Fruit fly (Drosophila melanogaster) whole organism, embryonic: Measurements from ENCODE around the gene galene.
A peak's percentile ranks its signal among the peaks of the same experiment; 100 is the strongest.

ENCODE experiments used
- ATbp ChIP-seq: fragments of 200-800 bp; sonication (Bioruptor generic); optimal IDR thresholded peaks from 2 replicates; lab custom pipeline; 2017; ENCODE audit warnings: missing biosample characterization, mild to moderate bottlenecking, missing genetic modification characterization, missing genetic modification reagents
- Antp ChIP-seq: fragments of 200-800 bp; sonication (Bioruptor generic); optimal IDR thresholded peaks from 3 replicates; lab custom pipeline; 2016; ENCODE audit warnings: missing biosample characterization, missing genetic modification characterization
- C15 ChIP-seq: fragments of 200-800 bp; sonication (Bioruptor generic); IDR thresholded peaks from 3 replicates; pipeline ENCODE4 v1.3.6; 2022; ENCODE audit warnings: missing biosample characterization, missing genetic modification characterization
- CG10321 ChIP-seq: fragments of 200-800 bp; sonication (Bioruptor generic); IDR thresholded peaks from 2 replicates; pipeline ENCODE4 v1.3.6; 2022; ENCODE audit warnings: missing biosample characterization, missing genetic modification characterization
- CG10543 ChIP-seq: fragments of 200-800 bp; sonication (Bioruptor generic); optimal IDR thresholded peaks from 3 replicates; lab custom pipeline; 2017; ENCODE audit warnings: missing biosample characterization, mild to moderate bottlenecking, missing genetic modification characterization, moderate library complexity
- CG10654 ChIP-seq: fragments of 200-800 bp; sonication (Bioruptor generic); optimal IDR thresholded peaks from 2 replicates; lab custom pipeline; 2016; ENCODE audit warnings: missing biosample characterization, missing genetic modification characterization
- CG10979 ChIP-seq: fragments of 200-800 bp; sonication (Bioruptor generic); optimal IDR thresholded peaks from 2 replicates; lab custom pipeline; 2018; ENCODE audit warnings: missing biosample characterization, mild to moderate bottlenecking, missing genetic modification characterization, moderate library complexity
- CG11504 ChIP-seq: fragments of 200-800 bp; sonication (Bioruptor generic); optimal IDR thresholded peaks from 3 replicates; lab custom pipeline; 2019; ENCODE audit warnings: missing biosample characterization, mild to moderate bottlenecking, missing genetic modification characterization, moderate library complexity
- CG11560 ChIP-seq: fragments of 200-800 bp; sonication (Bioruptor generic); IDR thresholded peaks from 3 replicates; pipeline ENCODE4 v1.3.6; 2022; ENCODE audit warnings: missing biosample characterization, missing genetic modification characterization
- CG12071 ChIP-seq: fragments of 200-800 bp; sonication (Bioruptor generic); optimal IDR thresholded peaks from 3 replicates; lab custom pipeline; 2018; ENCODE audit warnings: missing biosample characterization, mild to moderate bottlenecking, missing genetic modification characterization
- CG16863 ChIP-seq: fragments of 200-800 bp; sonication (Bioruptor generic); optimal IDR thresholded peaks from 3 replicates; lab custom pipeline; 2016; ENCODE audit warnings: missing biosample characterization, missing genetic modification characterization
- CG18599 ChIP-seq: fragments of 200-800 bp; sonication (Bioruptor generic); optimal IDR thresholded peaks from 3 replicates; lab custom pipeline; 2017; ENCODE audit warnings: missing biosample characterization, missing genetic modification characterization, mild to moderate bottlenecking, moderate library complexity, missing genetic modification reagents
- CG31224 ChIP-seq: fragments of 200-800 bp; sonication (Bioruptor generic); IDR thresholded peaks from 2 replicates; pipeline ENCODE4 v1.3.6; 2022; ENCODE audit warnings: missing biosample characterization, missing genetic modification characterization
- CG31441 ChIP-seq: fragments of 200-800 bp; sonication (Bioruptor generic); IDR thresholded peaks from 2 replicates; pipeline ENCODE4 v1.3.6; 2022; ENCODE audit warnings: missing biosample characterization, missing genetic modification characterization
- CG3407 ChIP-seq: fragments of 200-800 bp; sonication (Bioruptor generic); optimal IDR thresholded peaks from 2 replicates; lab custom pipeline; 2018; ENCODE audit warnings: missing biosample characterization, mild to moderate bottlenecking, missing genetic modification characterization
- CG4424 ChIP-seq: fragments of 200-800 bp; sonication (Bioruptor generic); optimal IDR thresholded peaks from 3 replicates; lab custom pipeline; 2016; ENCODE audit warnings: missing biosample characterization, missing genetic modification characterization
- CG5180 ChIP-seq: fragments of 200-800 bp; sonication (Bioruptor generic); optimal IDR thresholded peaks from 3 replicates; lab custom pipeline; 2017; ENCODE audit warnings: missing biosample characterization, missing genetic modification characterization, mild to moderate bottlenecking, moderate library complexity, missing genetic modification reagents
- CoRest ChIP-seq: fragments of 200-800 bp; sonication (Bioruptor generic); optimal IDR thresholded peaks from 3 replicates; lab custom pipeline; 2018; ENCODE audit warnings: missing biosample characterization, mild to moderate bottlenecking, missing genetic modification characterization, moderate library complexity
- GATAe ChIP-seq: fragments of 200-800 bp; sonication (Bioruptor generic); conservative IDR thresholded peaks from 2 replicates; pipeline ENCODE4 v1.3.6; 2022; ENCODE audit warnings: missing biosample characterization, missing genetic modification characterization
- HLHmδ ChIP-seq: fragments of 200-800 bp; sonication (Bioruptor generic); optimal IDR thresholded peaks from 2 replicates; lab custom pipeline; 2018; ENCODE audit warnings: missing biosample characterization, mild to moderate bottlenecking, missing genetic modification characterization, moderate library complexity
- Hr3 ChIP-seq: fragments of 200-800 bp; sonication (Bioruptor generic); optimal IDR thresholded peaks from 3 replicates; lab custom pipeline; 2016; ENCODE audit warnings: missing biosample characterization, missing genetic modification characterization
- Lpt ChIP-seq: fragments of >200 bp; optimal IDR thresholded peaks from 2 replicates; lab custom pipeline; 2018; ENCODE audit warnings: missing biosample characterization, missing genetic modification characterization
- MTF-1 ChIP-seq: fragments of 200-800 bp; sonication (Bioruptor generic); optimal IDR thresholded peaks from 2 replicates; lab custom pipeline; 2018; ENCODE audit warnings: missing biosample characterization, mild to moderate bottlenecking, missing genetic modification characterization, borderline replicate concordance
- Meics ChIP-seq: fragments of 200-800 bp; sonication (Bioruptor generic); optimal IDR thresholded peaks from 2 replicates; lab custom pipeline; 2017; ENCODE audit warnings: missing biosample characterization, mild to moderate bottlenecking, missing genetic modification characterization
- Xbp1 ChIP-seq: fragments of 200-800 bp; sonication (Bioruptor generic); optimal IDR thresholded peaks from 3 replicates; lab custom pipeline; 2016; ENCODE audit warnings: missing biosample characterization, mild to moderate bottlenecking, missing genetic modification characterization
- ab ChIP-seq: fragments of 200-800 bp; sonication (Bioruptor generic); optimal IDR thresholded peaks from 2 replicates; lab custom pipeline; 2016; ENCODE audit warnings: missing biosample characterization, missing genetic modification characterization
- ash1 ChIP-seq: fragments of 200-800 bp; sonication (Bioruptor generic); optimal IDR thresholded peaks from 2 replicates; lab custom pipeline; 2018; ENCODE audit warnings: missing biosample characterization, mild to moderate bottlenecking, missing genetic modification characterization
- az2 ChIP-seq: fragments of 200-800 bp; sonication (Bioruptor generic); optimal IDR thresholded peaks from 3 replicates; lab custom pipeline; 2016; ENCODE audit warnings: missing biosample characterization, missing genetic modification characterization
- chif ChIP-seq, 2 experiments: fragments of 200-800 bp; sonication (Bioruptor generic); optimal IDR thresholded peaks; 3 replicates each; lab custom pipeline; 2016; ENCODE audit warnings: missing biosample characterization in 2 of 2, missing genetic modification characterization in 2 of 2
- ham ChIP-seq: fragments of 200-800 bp; sonication (Bioruptor generic); IDR thresholded peaks from 2 replicates; pipeline ENCODE4 v1.3.6; 2022; ENCODE audit warnings: missing biosample characterization, missing genetic modification characterization
- hb ChIP-seq: fragments of 200-800 bp; sonication (Bioruptor generic); IDR thresholded peaks from 3 replicates; pipeline ENCODE4 v1.3.6; 2022; ENCODE audit warnings: missing biosample characterization, missing genetic modification characterization; ENCODE audit not compliant: partially characterized antibody
- hbn ChIP-seq: fragments of 200-800 bp; sonication (Bioruptor generic); IDR thresholded peaks from 2 replicates; pipeline ENCODE4 v1.3.6; 2022; ENCODE audit warnings: missing biosample characterization, missing genetic modification characterization; ENCODE audit not compliant: partially characterized antibody
- insv ChIP-seq, 2 experiments: fragments of 200-800 bp; sonication (Bioruptor generic); optimal IDR thresholded peaks; 3 replicates each; lab custom pipeline; 2016 to 2018; ENCODE audit warnings: missing biosample characterization in 2 of 2, missing genetic modification characterization in 2 of 2
- knrl ChIP-seq: fragments of 200-800 bp; sonication (Bioruptor generic); IDR thresholded peaks from 3 replicates; pipeline ENCODE4 v1.3.6; 2022; ENCODE audit warnings: missing biosample characterization, missing genetic modification characterization; ENCODE audit not compliant: partially characterized antibody
- luna ChIP-seq: fragments of 200-800 bp; sonication (Bioruptor generic); optimal IDR thresholded peaks from 2 replicates; lab custom pipeline; 2016; ENCODE audit warnings: missing biosample characterization, missing genetic modification characterization
- org-1 ChIP-seq: fragments of 200-800 bp; sonication (Bioruptor generic); optimal IDR thresholded peaks from 2 replicates; lab custom pipeline; 2017; ENCODE audit warnings: missing biosample characterization, missing genetic modification characterization
- ranshi ChIP-seq: fragments of 200-800 bp; sonication (Bioruptor generic); IDR thresholded peaks from 2 replicates; pipeline ENCODE4 v1.3.6; 2022; ENCODE audit warnings: missing biosample characterization, missing genetic modification characterization
- ro ChIP-seq: fragments of 200-800 bp; sonication (Bioruptor generic); IDR thresholded peaks from 2 replicates; pipeline ENCODE4 v1.3.6; 2022; ENCODE audit warnings: missing biosample characterization, missing genetic modification characterization
- row ChIP-seq: fragments of 200-800 bp; sonication (Bioruptor generic); IDR thresholded peaks from 3 replicates; pipeline ENCODE4 v1.3.6; 2022; ENCODE audit warnings: missing biosample characterization, missing genetic modification characterization
- salm ChIP-seq: fragments of 200-800 bp; sonication (Bioruptor generic); optimal IDR thresholded peaks from 2 replicates; lab custom pipeline; 2018; ENCODE audit warnings: missing biosample characterization, mild to moderate bottlenecking, missing genetic modification characterization
- schlank ChIP-seq: fragments of 200-800 bp; sonication (Bioruptor generic); optimal IDR thresholded peaks from 2 replicates; lab custom pipeline; 2018; ENCODE audit warnings: missing biosample characterization, mild to moderate bottlenecking, missing genetic modification characterization
- scrt ChIP-seq: fragments of 200-800 bp; sonication (Bioruptor generic); optimal IDR thresholded peaks from 2 replicates; lab custom pipeline; 2018; ENCODE audit warnings: missing biosample characterization, mild to moderate bottlenecking, missing genetic modification characterization, moderate library complexity
- sd ChIP-seq: fragments of 200-800 bp; sonication (Bioruptor generic); optimal IDR thresholded peaks from 3 replicates; lab custom pipeline; 2018; ENCODE audit warnings: missing biosample characterization, mild to moderate bottlenecking, missing genetic modification characterization, moderate library complexity
- stc ChIP-seq: fragments of 200-800 bp; sonication (Bioruptor generic); IDR thresholded peaks from 2 replicates; pipeline ENCODE4 v1.3.6; 2022; ENCODE audit warnings: missing biosample characterization, missing genetic modification characterization
- tap ChIP-seq: fragments of 200-800 bp; optimal IDR thresholded peaks from 3 replicates; lab custom pipeline; 2019; ENCODE audit warnings: missing biosample characterization, mild to moderate bottlenecking, missing genetic modification characterization, moderate library complexity
- tin ChIP-seq: fragments of 200-800 bp; sonication (Bioruptor generic); optimal IDR thresholded peaks from 3 replicates; lab custom pipeline; 2016; ENCODE audit warnings: missing biosample characterization, missing genetic modification characterization
- trh ChIP-seq: fragments of 200-800 bp; sonication (Bioruptor generic); optimal IDR thresholded peaks from 2 replicates; lab custom pipeline; 2016; ENCODE audit warnings: missing biosample characterization, missing genetic modification characterization
- zfh2 ChIP-seq: fragments of 200-800 bp; sonication (Bioruptor generic); optimal IDR thresholded peaks from 2 replicates; lab custom pipeline; 2016; ENCODE audit warnings: missing biosample characterization, missing genetic modification characterization

galene gene

dm6 chr3L:1204674-1205547 lies 30.6 kb upstream of the galene start, which contains the start of gene CG9119 (continued):
- no peak for TF ChIP-seq CG12071 (GFP tag; lab: Kevin White, UChicago)
- TF ChIP-seq CG10321 (GFP tag; lab: Robert Waterston, UW) = no peak
- TF ChIP-seq tin (GFP tag; lab: Kevin White, UChicago) = peak; percentile 13
- TF ChIP-seq ham (GFP tag; lab: Robert Waterston, UW) = no peak; the same call in 1 of the 2 replicates
- 0 out of 2 replicates have a peak, but pooled peaks have one; percentile 13 for TF ChIP-seq CG31224 (GFP tag; lab: Robert Waterston, UW)
- no peak for TF ChIP-seq hbn (GFP tag; lab: Robert Waterston, UW)
- TF ChIP-seq org-1 (GFP tag; lab: Kevin White, UChicago) = peak; percentile 80
- no peak; the same call in 1 of the 2 replicates for TF ChIP-seq ranshi
- TF ChIP-seq ab (GFP tag; lab: Kevin White, UChicago) = no peak
- no peak for TF ChIP-seq stc (GFP tag; lab: Robert Waterston, UW)
- no peak for TF ChIP-seq ro (GFP tag; lab: Robert Waterston, UW)
- TF ChIP-seq CG11560 (tag; lab: Robert Waterston, UW) = peak; percentile 59; the same call in 2 of the 3 replicates
- TF ChIP-seq CG18599 (GFP tag; lab: Kevin White, UChicago) = peak; percentile 86
- TF ChIP-seq MTF-1 = no peak
- peak; percentile 53 for TF ChIP-seq scrt (GFP tag; lab: Kevin White, UChicago)
- peak; percentile 66 for TF ChIP-seq zfh2 (GFP tag; lab: Kevin White, UChicago)
- TF ChIP-seq Hr3 (GFP tag; lab: Kevin White, UChicago) = peak; percentile 57
- TF ChIP-seq C15 (GFP tag; lab: Robert Waterston, UW) = no peak
- TF ChIP-seq Xbp1 (GFP tag; lab: Kevin White, UChicago) = peak; percentile 59
- peak; percentile 58 for TF ChIP-seq CG16863
- peak; percentile 36 for TF ChIP-seq HLHmδ (GFP tag; lab: Kevin White, UChicago)
- TF ChIP-seq CG31441 (GFP tag; lab: Robert Waterston, UW) = peak; percentile 61; the same call in 1 of the 2 replicates
- peak; percentile 89 for TF ChIP-seq row (GFP tag; lab: Robert Waterston, UW)
- TF ChIP-seq insv (GFP tag; optimal IDR thresholded peaks at IDR 0.05; lab: Kevin White, UChicago) = no peak
- TF ChIP-seq CG5180 = peak; percentile 41
- TF ChIP-seq CG3407 (GFP tag; lab: Kevin White, UChicago) = no peak
- no peak for TF ChIP-seq knrl (GFP tag; lab: Robert Waterston, UW)
- TF ChIP-seq CG10654 (GFP tag; lab: Kevin White, UChicago) = peak; percentile 26
- TF ChIP-seq salm (tag; lab: Kevin White, UChicago) = no peak
- TF ChIP-seq luna = no peak
- peak; percentile 50 for TF ChIP-seq CG10979 (tag; lab: Kevin White, UChicago)
- no peak for TF ChIP-seq trh (GFP tag; lab: Kevin White, UChicago)
- TF ChIP-seq az2 = peak; percentile 42
- TF ChIP-seq ATbp = peak; percentile 35
- peak; percentile 41 for TF ChIP-seq GATAe (GFP tag; lab: Robert Waterston, UW)
- TF ChIP-seq hb (GFP tag; lab: Robert Waterston, UW) = no peak
- TF ChIP-seq Meics (GFP tag; lab: Kevin White, UChicago) = peak; percentile 75
- TF ChIP-seq sd (tag; lab: Kevin White, UChicago) = peak; percentile 27
- TF ChIP-seq chif (GFP tag; optimal IDR thresholded peaks at IDR 0.05; lab: Kevin White, UChicago) = peak; percentile 37 to 42
- TF ChIP-seq CoRest = peak; percentile 73
- peak; percentile 49 for TF ChIP-seq tap (tag; lab: Kevin White, UChicago)
- peak; percentile 38 for TF ChIP-seq CG4424 (GFP tag; lab: Kevin White, UChicago)
- peak; percentile 84 for TF ChIP-seq CG10543 (GFP tag; lab: Kevin White, UChicago)
- TF ChIP-seq schlank (tag; lab: Kevin White, UChicago) = peak; percentile 60
- peak; percentile 75 for TF ChIP-seq CG11504 (tag; lab: Kevin White, UChicago)
- no peak for TF ChIP-seq Lpt
- TF ChIP-seq ash1 (GFP tag; lab: Kevin White, UChicago) = no peak
- TF ChIP-seq Antp = peak; percentile 71
